Worm (Caenorhabditis elegans) whole organism, L1 larva: Measurements from ENCODE around the gene str-28.

Experiments
- C16A3.4 ChIP-seq: fragments of 150-350 bp; optimal IDR thresholded peaks from 2 replicates; lab custom pipeline; 2014; ENCODE audit warnings: missing biosample characterization, missing genetic modification characterization
- aha-1 ChIP-seq: fragments of 150-350 bp; optimal IDR thresholded peaks from 2 replicates; lab custom pipeline; 2014; ENCODE audit warnings: missing biosample characterization, missing genetic modification characterization
- ama-1 ChIP-seq: fragments of 150-350 bp; optimal IDR thresholded peaks from 2 replicates; lab custom pipeline; 2014
- blmp-1 ChIP-seq: fragments of 150-350 bp; optimal IDR thresholded peaks from 2 replicates; lab custom pipeline; 2014; ENCODE audit warnings: missing biosample characterization, missing genetic modification characterization
- ceh-82 ChIP-seq, 3 experiments: fragments of 150-350 bp in 1 of 3; sonication (generic microtip) in 2 of 3; optimal IDR thresholded peaks; 2 replicates each; lab custom pipeline; 2014 to 2017; ENCODE audit warnings: missing biosample characterization in 3 of 3, missing genetic modification characterization in 3 of 3
- ceh-90 ChIP-seq: sonication (generic microtip); optimal IDR thresholded peaks from 2 replicates; lab custom pipeline; 2016; ENCODE audit warnings: missing genetic modification characterization, missing compliant biosample characterization
- ces-1 ChIP-seq: fragments of 150-350 bp; optimal IDR thresholded peaks from 2 replicates; lab custom pipeline; 2014; ENCODE audit warnings: missing biosample characterization, missing genetic modification reagents, missing genetic modification characterization
- dpl-1 ChIP-seq, 3 experiments: fragments of 150-350 bp in 2 of 3; sonication (generic microtip) in 1 of 3; optimal IDR thresholded peaks; 2 replicates each; lab custom pipeline; 2014 to 2017; ENCODE audit warnings: missing biosample characterization in 3 of 3, missing genetic modification characterization in 3 of 3, missing genetic modification reagents in 3 of 3
- dsc-1 ChIP-seq: sonication (generic microtip); optimal IDR thresholded peaks from 2 replicates; lab custom pipeline; 2016; ENCODE audit warnings: mild to moderate bottlenecking, missing genetic modification characterization, missing compliant biosample characterization
- efl-1 ChIP-seq, 4 experiments: fragments of 150-350 bp; optimal IDR thresholded peaks in 3 of 4; peaks in 1 of 4; 1 replicate in 1 of 4; 2 replicates in 3 of 4; lab custom pipeline; 2014; ENCODE audit warnings: missing biosample characterization in 2 of 4, missing genetic modification characterization in 2 of 4, missing genetic modification reagents in 2 of 4
- elt-3 ChIP-seq, 6 experiments: fragments of 150-350 bp in 1 of 6; sonication (generic microtip); optimal IDR thresholded peaks; 2 replicates each; lab custom pipeline; 2017 to 2018; ENCODE audit warnings: missing biosample characterization in 6 of 6, missing genetic modification characterization in 6 of 6, inconsistent platforms in 1 of 6
- fkh-10 ChIP-seq: sonication (generic microtip); optimal IDR thresholded peaks from 2 replicates; lab custom pipeline; 2017; ENCODE audit warnings: missing biosample characterization, missing genetic modification reagents, missing genetic modification characterization
- fkh-8 ChIP-seq: sonication (generic microtip); optimal IDR thresholded peaks from 2 replicates; lab custom pipeline; 2016; ENCODE audit warnings: mild to moderate bottlenecking, missing genetic modification characterization, missing compliant biosample characterization
- grh-1 ChIP-seq: fragments of 200-800 bp; sonication (Bioruptor generic); IDR thresholded peaks from 2 replicates; pipeline ENCODE4 v1.3.6; 2022; ENCODE audit warnings: missing genetic modification reagents, missing genetic modification characterization, missing compliant biosample characterization
- hlh-4 ChIP-seq: sonication (generic microtip); optimal IDR thresholded peaks from 2 replicates; lab custom pipeline; 2016; ENCODE audit warnings: mild to moderate bottlenecking, missing genetic modification characterization, missing compliant biosample characterization
- lin-14 ChIP-seq: fragments of 200-800 bp; sonication (Bioruptor generic); optimal IDR thresholded peaks from 2 replicates; lab custom pipeline; 2018; ENCODE audit warnings: mild to moderate bottlenecking, missing genetic modification characterization, moderate library complexity, missing compliant biosample characterization
- lin-35 ChIP-seq, 2 experiments: fragments of 150-350 bp; optimal IDR thresholded peaks; 2 replicates each; lab custom pipeline; 2014; ENCODE audit warnings: missing biosample characterization in 2 of 2, missing genetic modification characterization in 2 of 2, missing genetic modification reagents in 2 of 2
- lsy-2 ChIP-seq, 2 experiments: fragments of 150-350 bp; optimal IDR thresholded peaks; 2 replicates each; lab custom pipeline; 2014; ENCODE audit warnings: missing biosample characterization in 2 of 2, missing genetic modification characterization in 2 of 2
- mdl-1 ChIP-seq, 2 experiments: fragments of 150-350 bp; optimal IDR thresholded peaks; 2 replicates each; lab custom pipeline; 2014 to 2017; ENCODE audit warnings: missing biosample characterization in 2 of 2, missing genetic modification characterization in 2 of 2, inconsistent platforms in 1 of 2
- mef-2 ChIP-seq: fragments of 150-350 bp; optimal IDR thresholded peaks from 2 replicates; lab custom pipeline; 2014; ENCODE audit warnings: missing biosample characterization, missing genetic modification characterization
- mep-1 ChIP-seq: fragments of 150-350 bp; optimal IDR thresholded peaks from 2 replicates; lab custom pipeline; 2014; ENCODE audit warnings: missing biosample characterization, missing genetic modification characterization
- nhr-11 ChIP-seq: fragments of 150-350 bp; optimal IDR thresholded peaks from 2 replicates; lab custom pipeline; 2014; ENCODE audit warnings: missing biosample characterization, missing genetic modification characterization
- nhr-19 ChIP-seq: fragments of 200-800 bp; sonication (Bioruptor generic); conservative IDR thresholded peaks from 2 replicates; pipeline ENCODE4 v1.3.6; 2022; ENCODE audit warnings: missing genetic modification characterization, missing compliant biosample characterization
- nhr-20 ChIP-seq: sonication (generic microtip); optimal IDR thresholded peaks from 2 replicates; lab custom pipeline; 2016; ENCODE audit warnings: mild to moderate bottlenecking, missing genetic modification characterization, missing compliant biosample characterization
- nhr-47 ChIP-seq: sonication (generic microtip); optimal IDR thresholded peaks from 2 replicates; lab custom pipeline; 2016; ENCODE audit warnings: mild to moderate bottlenecking, missing genetic modification characterization, moderate library complexity, missing compliant biosample characterization
- nhr-71 ChIP-seq: sonication (generic microtip); optimal IDR thresholded peaks from 2 replicates; lab custom pipeline; 2016; ENCODE audit warnings: mild to moderate bottlenecking, missing genetic modification characterization, moderate library complexity, missing compliant biosample characterization
- nhr-85 ChIP-seq: sonication (generic microtip); peaks from one replicate; lab custom pipeline; 2016; ENCODE audit warnings: missing genetic modification characterization, inconsistent platforms, missing compliant biosample characterization
- nhr-90 ChIP-seq: sonication (generic microtip); optimal IDR thresholded peaks from 2 replicates; lab custom pipeline; 2016; ENCODE audit warnings: mild to moderate bottlenecking, missing genetic modification characterization, missing compliant biosample characterization; ENCODE audit not compliant: poor library complexity
- skn-1 ChIP-seq: fragments of 150-350 bp; optimal IDR thresholded peaks from 2 replicates; lab custom pipeline; 2014; ENCODE audit warnings: missing biosample characterization, missing genetic modification characterization
- snpc-4 ChIP-seq: fragments of 150-350 bp; optimal IDR thresholded peaks from 2 replicates; lab custom pipeline; 2014; ENCODE audit warnings: missing biosample characterization, missing genetic modification characterization
- snu-23 ChIP-seq: sonication (generic microtip); optimal IDR thresholded peaks from 2 replicates; lab custom pipeline; 2016; ENCODE audit warnings: missing genetic modification characterization, missing compliant biosample characterization
- sox-4 ChIP-seq: sonication (generic microtip); optimal IDR thresholded peaks from 2 replicates; lab custom pipeline; 2016; ENCODE audit warnings: missing genetic modification characterization, missing compliant biosample characterization
- swsn-7 ChIP-seq: sonication (generic microtip); optimal IDR thresholded peaks from 2 replicates; lab custom pipeline; 2016; ENCODE audit warnings: missing genetic modification characterization, missing compliant biosample characterization
- tbx-2 ChIP-seq: sonication (generic microtip); optimal IDR thresholded peaks from 2 replicates; lab custom pipeline; 2016; ENCODE audit warnings: missing genetic modification characterization, missing compliant biosample characterization
- unc-130 ChIP-seq: fragments of 150-350 bp; optimal IDR thresholded peaks from 2 replicates; lab custom pipeline; 2017; ENCODE audit warnings: missing biosample characterization, missing genetic modification characterization, inconsistent platforms
- unc-30 ChIP-seq: sonication (generic microtip); optimal IDR thresholded peaks from 2 replicates; lab custom pipeline; 2017; ENCODE audit warnings: missing biosample characterization, missing genetic modification characterization
- unc-62 ChIP-seq: fragments of 150-350 bp; optimal IDR thresholded peaks from 2 replicates; lab custom pipeline; 2014; ENCODE audit warnings: missing biosample characterization, missing genetic modification reagents, missing genetic modification characterization
- unc-86 ChIP-seq: sonication (generic microtip); optimal IDR thresholded peaks from 2 replicates; lab custom pipeline; 2016; ENCODE audit warnings: missing genetic modification characterization, missing compliant biosample characterization
- unc-98 ChIP-seq: fragments of 200-800 bp; sonication (Bioruptor generic); IDR thresholded peaks from 2 replicates; pipeline ENCODE4 v1.3.6; 2022; ENCODE audit warnings: missing genetic modification characterization, missing compliant biosample characterization
- vab-15 ChIP-seq: sonication (generic microtip); optimal IDR thresholded peaks from 2 replicates; lab custom pipeline; 2017; ENCODE audit warnings: missing genotype, mild to moderate bottlenecking, missing genetic modification characterization, missing compliant biosample characterization
- ztf-11 ChIP-seq, 2 experiments: sonication (generic microtip); optimal IDR thresholded peaks; 2 replicates each; lab custom pipeline; 2016 to 2017; ENCODE audit warnings: missing genetic modification characterization in 2 of 2, missing biosample characterization in 1 of 2, missing compliant biosample characterization in 1 of 2
- ztf-4 ChIP-seq: fragments of 150-350 bp; optimal IDR thresholded peaks from 2 replicates; lab custom pipeline; 2014; ENCODE audit warnings: missing biosample characterization, missing genetic modification characterization

Gene str-28

ce11 chrV:7437985-7438384 is 34.7 kb downstream of the str-28 start, which contains the start of gene F25E5.16:
F25E5.16 (plus strand) TSS chrV:7438285.
- TF ChIP-seq aha-1 (no peak), efl-1 (optimal IDR thresholded peaks at IDR 0.05; lab: Kevin White, UChicago) (no peak), efl-1 (GFP tag; optimal IDR thresholded peaks at IDR 0.05 in 1 of 2; lab: Kevin White, UChicago) (peak in 1 of 2 experiments; percentile 58)

ce11 chrV:7437538-7437937 is 35.2 kb downstream of the str-28 start, which contains the start of gene F25E5.9:
F25E5.9 (minus strand) TSS chrV:7437919.
- TF ChIP-seq dsc-1 (tag; lab: Kevin White, UChicago) (peak; percentile 2), snpc-4 (no peak), ztf-11 (tag; optimal IDR thresholded peaks at IDR 0.05; lab: Kevin White, UChicago) (no peak), fkh-8 (peak; percentile 29), lsy-2 (tag; optimal IDR thresholded peaks at IDR 0.05; lab: Kevin White, UChicago) (peak in 1 of 2 experiments; percentile 27), dpl-1 (GFP tag; optimal IDR thresholded peaks at IDR 0.05; lab: Kevin White, UChicago) (peak in 1 of 3 experiments; percentile 11), efl-1 (optimal IDR thresholded peaks at IDR 0.05; lab: Kevin White, UChicago) (peak in 1 of 2 experiments; percentile 11), efl-1 (GFP tag; optimal IDR thresholded peaks at IDR 0.05 in 1 of 2; lab: Kevin White, UChicago) (no peak), ceh-82 (tag; optimal IDR thresholded peaks at IDR 0.05; lab: Kevin White, UChicago) (peak in 1 of 3 experiments; percentile 25), fkh-10 (peak; percentile 38), C16A3.4 (no peak), unc-86 (tag; lab: Kevin White, UChicago) (peak; percentile 5), lin-14 (GFP tag; lab: Kevin White, UChicago) (peak; percentile 86), sox-4 (tag; lab: Kevin White, UChicago) (no peak)

DNA sequence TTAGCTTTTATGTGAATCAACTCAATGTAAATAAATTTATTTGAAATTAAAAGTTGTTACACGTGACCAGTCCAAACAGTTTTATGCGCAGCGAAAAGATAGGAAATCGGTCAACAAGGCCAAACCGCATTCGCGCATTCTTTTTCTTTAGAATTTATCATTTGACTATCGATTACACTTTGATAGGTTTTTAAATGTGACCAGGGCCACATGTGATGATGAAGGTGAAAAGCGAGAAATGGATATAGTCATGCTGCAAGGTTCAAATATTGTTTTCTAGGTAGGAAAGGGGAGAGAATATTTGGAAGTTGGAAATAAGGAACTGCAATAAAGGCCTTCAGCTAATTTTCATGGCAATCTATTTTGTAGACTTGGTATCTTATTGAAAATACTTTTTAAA is 35.8 kb downstream of the str-28 start:
- TF ChIP-seq ceh-90 (tag; lab: Kevin White, UChicago) (no peak), dsc-1 (tag; lab: Kevin White, UChicago) (no peak), nhr-90 (tag; lab: Kevin White, UChicago) (peak; percentile 77), mef-2 (tag; lab: Kevin White, UChicago) (no peak), nhr-20 (tag; lab: Kevin White, UChicago) (peak; percentile 80), lin-35 (GFP tag; optimal IDR thresholded peaks at IDR 0.05; lab: Kevin White, UChicago) (peak in 1 of 2 experiments; percentile 84), lsy-2 (tag; optimal IDR thresholded peaks at IDR 0.05; lab: Kevin White, UChicago) (peak in 1 of 2 experiments; percentile 44), grh-1 (GFP tag; lab: Robert Waterston, UW) (peak; percentile 64), nhr-19 (GFP tag; lab: Robert Waterston, UW) (peak; percentile 79), hlh-4 (tag; lab: Kevin White, UChicago) (no peak), nhr-85 (tag; lab: Kevin White, UChicago) (peak; percentile 93), ces-1 (no peak), skn-1 (tag; lab: Kevin White, UChicago) (peak; percentile 54), efl-1 (optimal IDR thresholded peaks at IDR 0.05; lab: Kevin White, UChicago) (peak in 1 of 2 experiments; percentile 14), efl-1 (GFP tag; optimal IDR thresholded peaks at IDR 0.05 in 1 of 2; lab: Kevin White, UChicago) (peak in 1 of 2 experiments; percentile 1), blmp-1 (tag; lab: Kevin White, UChicago) (peak; percentile 94), lin-14 (GFP tag; lab: Kevin White, UChicago) (peak; percentile 71), ama-1 (lab: Kevin White, UChicago) (peak; percentile 87), snu-23 (GFP tag; lab: Kevin White, UChicago) (peak; percentile 74), tbx-2 (tag; lab: Kevin White, UChicago) (peak; percentile 65), nhr-71 (tag; lab: Kevin White, UChicago) (peak; percentile 80), nhr-11 (no peak), elt-3 (tag; optimal IDR thresholded peaks at IDR 0.05; lab: Kevin White, UChicago) (peak in 4 of 6 experiments; percentile 0 to 97 (median 50)), C16A3.4 (peak; percentile 32), dpl-1 (GFP tag; optimal IDR thresholded peaks at IDR 0.05; lab: Kevin White, UChicago) (peak in 2 of 3 experiments; percentile 20 to 31), mep-1 (tag; lab: Kevin White, UChicago) (peak; percentile 58), swsn-7 (tag; lab: Kevin White, UChicago) (peak; percentile 4), unc-30 (tag; lab: Kevin White, UChicago) (no peak), ztf-4 (tag; lab: Kevin White, UChicago) (peak; percentile 67), mdl-1 (tag; optimal IDR thresholded peaks at IDR 0.05; lab: Kevin White, UChicago) (peak in 1 of 2 experiments; percentile 79), unc-98 (no peak), unc-130 (tag; lab: Kevin White, UChicago) (peak; percentile 72), unc-62 (GFP tag; lab: Kevin White, UChicago) (no peak), nhr-47 (tag; lab: Kevin White, UChicago) (peak; percentile 57), vab-15 (peak; percentile 21)
